Worm (Caenorhabditis elegans): ENCODE results near the gene C15C8.4.

C15C8.4 gene

ce11 chrV:12718622-12719021, 28.6 kb downstream of the C15C8.4 start, which contains the start of gene str-181:
str-181 (minus strand) TSS chrV:12718722.
- TF ChIP-seq dmd-4 (tag; optimal IDR thresholded peaks at IDR 0.05; ENCODE audit: borderline replicate concordance), result no peak
- no peak for TF ChIP-seq C38D4.7 (GFP tag; optimal IDR thresholded peaks at IDR 0.05)
- no peak for TF ChIP-seq F13H6.1 (tag; optimal IDR thresholded peaks at IDR 0.05)
- no peak for TF ChIP-seq fkh-10 (GFP tag; optimal IDR thresholded peaks at IDR 0.05)
- TF ChIP-seq ceh-24 (tag; optimal IDR thresholded peaks at IDR 0.05), result no peak
- no peak for TF ChIP-seq pat-9 (tag; optimal IDR thresholded peaks at IDR 0.05)
- no peak for TF ChIP-seq unc-86 (tag; optimal IDR thresholded peaks at IDR 0.05)
- no peak for TF ChIP-seq elt-4 (tag; optimal IDR thresholded peaks at IDR 0.05)
- TF ChIP-seq ttx-3 (tag; optimal IDR thresholded peaks at IDR 0.05), result no peak
- no peak for TF ChIP-seq pha-4 (tag; optimal IDR thresholded peaks at IDR 0.05)
- TF ChIP-seq elt-2 (tag; optimal IDR thresholded peaks at IDR 0.05), result no peak
- no peak for TF ChIP-seq K09A11.1 (tag; optimal IDR thresholded peaks at IDR 0.05; ENCODE audit: insufficient read depth)
- TF ChIP-seq lin-11 (tag; optimal IDR thresholded peaks at IDR 0.05), result no peak
- no peak for TF ChIP-seq hlh-30 (tag; optimal IDR thresholded peaks at IDR 0.05; ENCODE audit: insufficient read depth)

ce11 chrV:12716447-12716846, 30.8 kb downstream of the C15C8.4 start, which contains the start of gene str-178:
str-178 (minus strand) TSS chrV:12716547.
- TF ChIP-seq sox-4 (tag; optimal IDR thresholded peaks at IDR 0.05) (no peak), madf-2 (tag; optimal IDR thresholded peaks at IDR 0.05) (no peak), ceh-45 (GFP tag; IDR thresholded peaks at IDR 0.05) (no peak), ceh-6 (GFP tag; optimal IDR thresholded peaks at IDR 0.05) (no peak), ttx-3 (tag; optimal IDR thresholded peaks at IDR 0.05) (no peak), ceh-18 (tag; optimal IDR thresholded peaks at IDR 0.05) (no peak), sdc-2 (tag; optimal IDR thresholded peaks at IDR 0.05) (no peak), npax-4 (tag; optimal IDR thresholded peaks at IDR 0.05) (no peak), eyg-1 (tag; optimal IDR thresholded peaks at IDR 0.05) (no peak), ref-2 (tag; optimal IDR thresholded peaks at IDR 0.05) (no peak), ztf-16 (tag; optimal IDR thresholded peaks at IDR 0.05) (no peak), unc-3 (GFP tag; conservative IDR thresholded peaks at IDR 0.05) (no peak), unc-3 (tag; optimal IDR thresholded peaks at IDR 0.05) (no peak), ceh-14 (tag; optimal IDR thresholded peaks at IDR 0.05) (no peak), F13H6.1 (tag; optimal IDR thresholded peaks at IDR 0.05) (no peak), ceh-22 (tag; optimal IDR thresholded peaks at IDR 0.05) (no peak), lim-6 (tag; optimal IDR thresholded peaks at IDR 0.05) (no peak), Y22D7AL.16 (tag; optimal IDR thresholded peaks at IDR 0.05) (no peak), syd-9 (tag; optimal IDR thresholded peaks at IDR 0.05) (no peak)

ce11 chrV:12714120-12714519, 33.1 kb downstream of the C15C8.4 start, which contains the start of gene R11D1.4:
R11D1.4 (minus strand) TSS chrV:12714220.
- no peak for TF ChIP-seq tbx-7 (tag; optimal IDR thresholded peaks at IDR 0.05)
- TF ChIP-seq F13H6.1 (tag; optimal IDR thresholded peaks at IDR 0.05), result no peak
- no peak for TF ChIP-seq ceh-48 (tag; optimal IDR thresholded peaks at IDR 0.05)
- no peak for TF ChIP-seq nhr-11 (tag; optimal IDR thresholded peaks at IDR 0.05)
- TF ChIP-seq ceh-34 (tag; optimal IDR thresholded peaks at IDR 0.05), result no peak
- TF ChIP-seq K02D7.2 (tag; optimal IDR thresholded peaks at IDR 0.05), result no peak
- no peak for TF ChIP-seq madf-2 (tag; optimal IDR thresholded peaks at IDR 0.05)
- no peak for TF ChIP-seq pha-2 (tag; optimal IDR thresholded peaks at IDR 0.05)
- TF ChIP-seq ama-1 (optimal IDR thresholded peaks at IDR 0.05), result no peak

- TF ChIP-seq sox-2 (GFP tag; IDR thresholded peaks at IDR 0.05), result no peak
- TF ChIP-seq F13H6.1 (tag; optimal IDR thresholded peaks at IDR 0.05), result no peak
- TF ChIP-seq elt-2 (tag; optimal IDR thresholded peaks at IDR 0.05), result no peak
- TF ChIP-seq unc-42 (tag; optimal IDR thresholded peaks at IDR 0.05), result no peak
- no peak for TF ChIP-seq ceh-48 (tag; optimal IDR thresholded peaks at IDR 0.05)
- TF ChIP-seq K02D7.2 (tag; optimal IDR thresholded peaks at IDR 0.05), result no peak
- TF ChIP-seq ets-4 (tag; optimal IDR thresholded peaks at IDR 0.05), result no peak
- TF ChIP-seq eyg-1 (tag; optimal IDR thresholded peaks at IDR 0.05), result no peak
- TF ChIP-seq npax-4 (tag; optimal IDR thresholded peaks at IDR 0.05), result no peak
- TF ChIP-seq rnt-1 (tag; optimal IDR thresholded peaks at IDR 0.05), result no peak
- no peak for TF ChIP-seq mec-3 (tag; optimal IDR thresholded peaks at IDR 0.05; ENCODE audit: borderline replicate concordance)
- TF ChIP-seq pqm-1 (tag; optimal IDR thresholded peaks at IDR 0.05), result no peak
- no peak for TF ChIP-seq gmeb-2 (tag; optimal IDR thresholded peaks at IDR 0.05)
Measured at ce11 chrV:12711999-12712398, 35.3 kb downstream of the C15C8.4 start, which contains the start of gene R11D1.3. R11D1.3 (minus strand) TSS chrV:12712099.

Measured in whole organism, late embryonic.